Fruit fly (Drosophila melanogaster): ENCODE measurements around the gene CG33281.

DNA sequence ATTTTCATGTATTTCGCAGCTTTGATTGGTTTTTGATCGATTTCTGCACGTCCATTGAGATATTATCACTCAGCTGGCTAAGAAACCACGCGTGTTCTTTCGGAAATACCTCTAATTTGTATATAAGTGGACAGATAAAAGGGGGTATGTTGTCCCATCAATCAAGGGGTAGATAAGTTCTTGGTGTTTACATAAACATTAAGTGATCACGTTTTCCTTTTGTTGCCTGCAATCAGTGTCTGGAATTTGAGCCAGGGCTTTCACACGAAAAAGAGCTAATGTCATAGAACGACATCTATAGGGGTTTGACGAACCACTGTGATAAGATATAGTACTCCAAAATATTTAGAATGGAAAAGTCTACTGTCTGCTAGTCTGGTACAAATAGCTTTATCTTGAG, 45.3 kb upstream of the CG33281 start:
- TF ChIP-seq Lpt (GFP tag; optimal IDR thresholded peaks at IDR 0.05) (no peak), Blimp-1 (GFP tag; optimal IDR thresholded peaks at IDR 0.05) (no peak), CG6808 (GFP tag; optimal IDR thresholded peaks at IDR 0.05) (no peak), CG11762 (GFP tag; optimal IDR thresholded peaks at IDR 0.05; ENCODE audit: insufficient read depth) (no peak), dsx (GFP tag; optimal IDR thresholded peaks at IDR 0.05; ENCODE audit: poor library complexity, severe bottlenecking) (no peak), CG32006 (GFP tag; optimal IDR thresholded peaks at IDR 0.05) (no peak), CG1621 (tag; optimal IDR thresholded peaks at IDR 0.05) (no peak), CG11294 (GFP tag; IDR thresholded peaks at IDR 0.05) (no peak), Hr39 (GFP tag; optimal IDR thresholded peaks at IDR 0.05) (no peak)
